Worm (Caenorhabditis elegans) whole organism, L4 larva: ENCODE measurements around the gene Y48B6A.1.
"Not testable (repeated sequence)": the region's sequence is repeated elsewhere in the genome, so short reads cannot be mapped to it uniquely, and the experiment has no call there.

Experiments
- T26A8.4 ChIP-seq: fragments of 200-800 bp; sonication (Bioruptor generic); IDR thresholded peaks from 2 replicates; pipeline ENCODE4 v1.3.6; 2022; ENCODE audit warnings: missing genetic modification characterization, missing compliant biosample characterization
- aha-1 ChIP-seq: fragments of 150-350 bp; peaks from one replicate; lab custom pipeline; 2014; ENCODE audit warnings: missing biosample characterization, missing genetic modification characterization
- arid-1 ChIP-seq: fragments of 200-800 bp; sonication (Bioruptor generic); conservative IDR thresholded peaks from 2 replicates; pipeline ENCODE4 v1.3.6; 2022; ENCODE audit warnings: missing genetic modification reagents, missing genetic modification characterization, missing compliant biosample characterization
- ceh-20 ChIP-seq: fragments of 200-800 bp; sonication (Bioruptor generic); IDR thresholded peaks from 2 replicates; pipeline ENCODE4 v1.3.6; 2022; ENCODE audit warnings: missing genetic modification reagents, missing genetic modification characterization, missing compliant biosample characterization
- ceh-44 ChIP-seq: fragments of 200-800 bp; sonication (Bioruptor generic); IDR thresholded peaks from 2 replicates; pipeline ENCODE4 v1.3.6; 2022; ENCODE audit warnings: missing genetic modification reagents, missing genetic modification characterization, missing compliant biosample characterization
- ctbp-1 ChIP-seq: fragments of 200-800 bp; sonication (Bioruptor generic); IDR thresholded peaks from 2 replicates; pipeline ENCODE4 v1.3.6; 2022; ENCODE audit warnings: missing genetic modification reagents, missing genetic modification characterization, missing compliant biosample characterization
- daf-16 ChIP-seq, 3 experiments: sonication (generic microtip); optimal IDR thresholded peaks; 2 replicates each; lab custom pipeline; 2016 to 2017; ENCODE audit warnings: missing genetic modification characterization in 3 of 3, missing genetic modification reagents in 3 of 3, mild to moderate bottlenecking in 2 of 3, missing compliant biosample characterization in 2 of 3, missing biosample characterization in 1 of 3, moderate library complexity in 1 of 3
- dmd-6 ChIP-seq: fragments of 200-800 bp; sonication (Bioruptor generic); IDR thresholded peaks from 2 replicates; pipeline ENCODE4 v1.3.6; 2022; ENCODE audit warnings: missing genetic modification reagents, missing genetic modification characterization, missing compliant biosample characterization
- dmd-9 ChIP-seq: fragments of 200-800 bp; sonication (Bioruptor generic); IDR thresholded peaks from 2 replicates; pipeline ENCODE4 v1.3.6; 2022; ENCODE audit warnings: missing genetic modification reagents, missing genetic modification characterization, missing compliant biosample characterization
- dpl-1 ChIP-seq: fragments of 150-350 bp; optimal IDR thresholded peaks from 2 replicates; lab custom pipeline; 2014; ENCODE audit warnings: missing biosample characterization, missing genetic modification reagents, missing genetic modification characterization
- dve-1 ChIP-seq: sonication (generic microtip); optimal IDR thresholded peaks from 2 replicates; lab custom pipeline; 2017; ENCODE audit warnings: antibody characterized with exemption, mild to moderate bottlenecking, missing genetic modification characterization, missing compliant biosample characterization; ENCODE audit not compliant: insufficient read depth
- egl-43 ChIP-seq: fragments of 200-800 bp; sonication (Bioruptor generic); IDR thresholded peaks from 2 replicates; pipeline ENCODE4 v1.3.6; 2022; ENCODE audit warnings: missing genetic modification reagents, missing genetic modification characterization, missing compliant biosample characterization
- fkh-10 ChIP-seq: fragments of 150-350 bp; optimal IDR thresholded peaks from 2 replicates; lab custom pipeline; 2014; ENCODE audit warnings: missing biosample characterization, missing genetic modification reagents, missing genetic modification characterization
- hif-1 ChIP-seq, 2 experiments: sonication (generic microtip); optimal IDR thresholded peaks; 2 replicates each; lab custom pipeline; 2016 to 2017; ENCODE audit warnings: missing compliant biosample characterization in 2 of 2, missing genetic modification characterization in 2 of 2, missing genetic modification reagents in 2 of 2, missing genotype in 2 of 2, mild to moderate bottlenecking in 1 of 2
- hlh-11 ChIP-seq: fragments of 200-800 bp; sonication (Bioruptor generic); optimal IDR thresholded peaks from 2 replicates; lab custom pipeline; 2018; ENCODE audit warnings: mild to moderate bottlenecking, missing genetic modification characterization, missing compliant biosample characterization
- hlh-30 ChIP-seq: sonication (generic microtip); optimal IDR thresholded peaks from 2 replicates; lab custom pipeline; 2017; ENCODE audit warnings: antibody characterized with exemption, mild to moderate bottlenecking, missing genetic modification characterization, missing compliant biosample characterization; ENCODE audit not compliant: insufficient read depth
- hmg-1.1 ChIP-seq: fragments of 200-800 bp; sonication (Bioruptor generic); IDR thresholded peaks from 2 replicates; pipeline ENCODE4 v1.3.6; 2022; ENCODE audit warnings: missing genetic modification reagents, missing genetic modification characterization, missing compliant biosample characterization
- lim-7 ChIP-seq: fragments of 200-800 bp; sonication (Bioruptor generic); IDR thresholded peaks from 2 replicates; pipeline ENCODE4 v1.3.6; 2022; ENCODE audit warnings: missing genetic modification characterization, missing compliant biosample characterization
- lin-1 ChIP-seq: fragments of 200-800 bp; sonication (Bioruptor generic); IDR thresholded peaks from 2 replicates; pipeline ENCODE4 v1.3.6; 2022; ENCODE audit warnings: missing genetic modification reagents, missing genetic modification characterization, missing compliant biosample characterization
- lin-38 ChIP-seq: fragments of 200-800 bp; sonication (Bioruptor generic); IDR thresholded peaks from 2 replicates; pipeline ENCODE4 v1.3.6; 2022; ENCODE audit warnings: missing genetic modification reagents, missing genetic modification characterization, missing compliant biosample characterization
- lsy-2 ChIP-seq, 2 experiments: fragments of 150-350 bp in 1 of 2; sonication (generic microtip) in 1 of 2; optimal IDR thresholded peaks; 2 replicates each; lab custom pipeline; 2014 to 2017; ENCODE audit warnings: missing biosample characterization in 2 of 2, missing genetic modification characterization in 2 of 2
- madf-5 ChIP-seq, 2 experiments: fragments of 200-800 bp; sonication (Bioruptor generic); IDR thresholded peaks; 2 replicates each; pipeline ENCODE4 v1.3.6; 2022; ENCODE audit warnings: missing compliant biosample characterization in 2 of 2, missing genetic modification characterization in 2 of 2
- madf-9 ChIP-seq: fragments of 200-800 bp; sonication (Bioruptor generic); conservative IDR thresholded peaks from 2 replicates; pipeline ENCODE4 v1.3.6; 2022; ENCODE audit warnings: missing genetic modification reagents, missing genetic modification characterization, missing compliant biosample characterization
- mep-1 ChIP-seq: fragments of 150-350 bp; sonication (generic microtip); optimal IDR thresholded peaks from 3 replicates; lab custom pipeline; 2014; ENCODE audit warnings: missing biosample characterization, missing genetic modification characterization
- mes-2 ChIP-seq: sonication (generic microtip); optimal IDR thresholded peaks from 2 replicates; lab custom pipeline; 2016; ENCODE audit warnings: missing genotype, mild to moderate bottlenecking, missing genetic modification characterization, missing compliant biosample characterization; ENCODE audit not compliant: poor library complexity, severe bottlenecking
- nhr-102 ChIP-seq: sonication (generic microtip); optimal IDR thresholded peaks from 2 replicates; lab custom pipeline; 2016; ENCODE audit warnings: mild to moderate bottlenecking, missing genetic modification characterization, moderate library complexity, missing compliant biosample characterization
- nhr-42 ChIP-seq: fragments of 200-800 bp; sonication (Bioruptor generic); IDR thresholded peaks from 2 replicates; pipeline ENCODE4 v1.3.6; 2022; ENCODE audit warnings: missing genetic modification characterization, missing compliant biosample characterization
- nhr-48 ChIP-seq: sonication (generic microtip); optimal IDR thresholded peaks from 2 replicates; lab custom pipeline; 2016; ENCODE audit warnings: mild to moderate bottlenecking, missing genetic modification characterization, missing compliant biosample characterization
- nhr-77 ChIP-seq: fragments of 150-350 bp; optimal IDR thresholded peaks from 2 replicates; lab custom pipeline; 2014; ENCODE audit warnings: missing biosample characterization, missing genetic modification characterization
- pha-4 ChIP-seq, 2 experiments: fragments of 150-350 bp in 1 of 2; fragments of 200-800 bp in 1 of 2; sonication (Bioruptor generic) in 1 of 2; IDR thresholded peaks in 1 of 2; optimal IDR thresholded peaks in 1 of 2; 2 replicates each; pipeline versions ENCODE4 v1.3.6 to Lab custom; 2014 to 2022; ENCODE audit warnings: missing genetic modification characterization in 2 of 2, missing genetic modification reagents in 2 of 2, missing biosample characterization in 1 of 2, missing compliant biosample characterization in 1 of 2
- php-3 ChIP-seq: fragments of 200-800 bp; sonication (Bioruptor generic); IDR thresholded peaks from 2 replicates; pipeline ENCODE4 v1.3.6; 2022; ENCODE audit warnings: missing genetic modification reagents, missing genetic modification characterization, missing compliant biosample characterization
- rbr-2 ChIP-seq: sonication (generic microtip); optimal IDR thresholded peaks from 2 replicates; lab custom pipeline; 2016; ENCODE audit warnings: missing genotype, missing genetic modification characterization, missing compliant biosample characterization
- saeg-2 ChIP-seq: fragments of 200-800 bp; sonication (Bioruptor generic); IDR thresholded peaks from 2 replicates; pipeline ENCODE4 v1.3.6; 2022; ENCODE audit warnings: missing genetic modification reagents, missing genetic modification characterization, missing compliant biosample characterization
- tra-1 ChIP-seq: fragments of 200-800 bp; sonication (Bioruptor generic); IDR thresholded peaks from 2 replicates; pipeline ENCODE4 v1.3.6; 2022; ENCODE audit warnings: missing genetic modification reagents, missing genetic modification characterization, missing compliant biosample characterization
- unc-130 ChIP-seq: sonication (generic microtip); optimal IDR thresholded peaks from 2 replicates; lab custom pipeline; 2016; ENCODE audit warnings: missing genetic modification reagents, missing genetic modification characterization, missing compliant biosample characterization
- vab-7 ChIP-seq: fragments of 200-800 bp; sonication (Bioruptor generic); IDR thresholded peaks from 2 replicates; pipeline ENCODE4 v1.3.6; 2022; ENCODE audit warnings: missing genetic modification reagents, missing genetic modification characterization, missing compliant biosample characterization

Gene Y48B6A.1

DNA sequence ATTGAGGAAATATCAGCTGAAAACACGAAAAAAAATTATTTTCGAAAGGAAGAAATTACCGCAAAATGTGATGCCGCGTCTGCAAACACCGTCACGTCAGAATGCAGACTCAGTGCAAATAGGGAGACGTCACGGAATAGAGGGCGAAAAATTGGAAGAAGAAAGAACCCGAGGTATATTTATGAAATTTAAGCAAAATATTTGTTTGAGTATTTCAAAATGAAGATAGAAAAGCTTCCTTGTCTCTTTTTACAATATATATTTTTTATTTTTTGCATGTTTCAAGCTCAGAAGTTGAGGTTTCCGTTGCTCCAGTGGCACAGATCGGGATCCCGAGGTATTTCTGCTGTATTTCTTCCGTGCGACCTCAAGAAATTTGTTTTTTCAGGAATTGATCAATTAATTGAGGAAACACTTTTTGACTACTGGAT lies 10.3 kb downstream of the Y48B6A.1 start, which contains the start of gene W03H9.2 (continued):
- TF ChIP-seq daf-16 (GFP tag; optimal IDR thresholded peaks at IDR 0.05; lab: Kevin White, UChicago) (no peak), daf-16 (tag; optimal IDR thresholded peaks at IDR 0.05; lab: Kevin White, UChicago) (peak; percentile 9), dmd-6 (GFP tag; lab: Robert Waterston, UW) (peak; percentile 57), egl-43 (GFP tag; lab: Robert Waterston, UW) (0 out of 2 replicates have a peak, but pooled peaks have one; percentile 41), hlh-11 (tag; lab: Kevin White, UChicago) (peak; percentile 49), fkh-10 (GFP tag; lab: Kevin White, UChicago) (peak; percentile 61), nhr-42 (GFP tag; lab: Robert Waterston, UW) (peak; percentile 45; the same call in 1 of the 2 replicates), hif-1 (tag; optimal IDR thresholded peaks at IDR 0.05; lab: Kevin White, UChicago) (peak in 1 of 2 experiments; percentile 90), lsy-2 (tag; optimal IDR thresholded peaks at IDR 0.05; lab: Kevin White, UChicago) (peak in 1 of 2 experiments; percentile 71), nhr-48 (tag; lab: Kevin White, UChicago) (peak; percentile 4), hlh-30 (tag; lab: Kevin White, UChicago) (no peak), dmd-9 (GFP tag; lab: Robert Waterston, UW) (peak; percentile 76), aha-1 (tag; lab: Kevin White, UChicago) (no peak), lin-38 (GFP tag; lab: Robert Waterston, UW) (peak; percentile 80), ceh-44 (GFP tag; lab: Robert Waterston, UW) (peak; percentile 22; the same call in 1 of the 2 replicates)
- TF ChIP-seq, all 104 proteins: peak for 32

- TF ChIP-seq pha-4 (GFP tag; IDR thresholded peaks at IDR 0.05; lab: Robert Waterston, UW) (peak; percentile 60; the same call in 1 of the 2 replicates), vab-7 (GFP tag; lab: Robert Waterston, UW) (peak; percentile 60; the same call in 1 of the 2 replicates), nhr-102 (peak; percentile 50), dmd-9 (GFP tag; lab: Robert Waterston, UW) (0 out of 2 replicates have a peak, but pooled peaks have one; percentile 52), madf-5 (GFP tag; IDR thresholded peaks at IDR 0.05; lab: Robert Waterston, UW) (0 out of 4 replicates have a peak, but pooled peaks of 1 of the 2 experiments have one; percentile 31), nhr-77 (tag; lab: Kevin White, UChicago) (peak; percentile 51), dmd-6 (GFP tag; lab: Robert Waterston, UW) (peak; percentile 46), ctbp-1 (GFP tag; lab: Robert Waterston, UW) (0 out of 2 replicates have a peak, but pooled peaks have one; percentile 46), hlh-11 (tag; lab: Kevin White, UChicago) (peak; percentile 18), hmg-1.1 (GFP tag; lab: Robert Waterston, UW) (peak; percentile 84), madf-9 (GFP tag; lab: Robert Waterston, UW) (peak; percentile 41; the same call in 1 of the 2 replicates), hlh-30 (tag; lab: Kevin White, UChicago) (peak; percentile 22), T26A8.4 (GFP tag; lab: Robert Waterston, UW) (peak; percentile 72), ceh-44 (GFP tag; lab: Robert Waterston, UW) (peak; percentile 47; the same call in 1 of the 2 replicates), rbr-2 (tag; lab: Kevin White, UChicago) (peak; percentile 33), lin-38 (GFP tag; lab: Robert Waterston, UW) (peak; percentile 87), dpl-1 (GFP tag; lab: Kevin White, UChicago) (peak; percentile 48), php-3 (GFP tag; lab: Robert Waterston, UW) (peak; percentile 11; the same call in 1 of the 2 replicates), lim-7 (GFP tag; lab: Robert Waterston, UW) (peak; percentile 56; the same call in 1 of the 2 replicates), nhr-42 (GFP tag; lab: Robert Waterston, UW) (peak; percentile 89), arid-1 (GFP tag; lab: Robert Waterston, UW) (peak; percentile 52; the same call in 1 of the 2 replicates), egl-43 (GFP tag; lab: Robert Waterston, UW) (peak; percentile 71; the same call in 1 of the 2 replicates), daf-16 (tag; optimal IDR thresholded peaks at IDR 0.05; lab: Kevin White, UChicago) (peak; percentile 15), ceh-20 (peak; percentile 67), unc-130 (peak; percentile 13), saeg-2 (GFP tag; lab: Robert Waterston, UW) (0 out of 2 replicates have a peak, but pooled peaks have one; percentile 50), lsy-2 (tag; optimal IDR thresholded peaks at IDR 0.05; lab: Kevin White, UChicago) (peak in 1 of 2 experiments; percentile 63), tra-1 (GFP tag; lab: Robert Waterston, UW) (0 out of 2 replicates have a peak, but pooled peaks have one; percentile 18), lin-1 (0 out of 2 replicates have a peak, but pooled peaks have one; percentile 22), dve-1 (tag; lab: Kevin White, UChicago) (peak; percentile 53), mes-2 (tag; lab: Kevin White, UChicago) (peak; percentile 87), mep-1 (tag; lab: Kevin White, UChicago) (peak; percentile 34)
- TF ChIP-seq pha-4 (tag; optimal IDR thresholded peaks at IDR 0.05; lab: Kevin White, UChicago); daf-16 (GFP tag; optimal IDR thresholded peaks at IDR 0.05; lab: Kevin White, UChicago): not testable (repeated sequence)
Observed at ce11 chrII:14142098-14142554, 12.0 kb downstream of the Y48B6A.1 start, which contains the start of gene cacn-1. Gene cacn-1 (minus strand): TSS chrII:14142148.
